Fruit fly (Drosophila melanogaster): ENCODE measurements around the gene galectin.

DNA sequence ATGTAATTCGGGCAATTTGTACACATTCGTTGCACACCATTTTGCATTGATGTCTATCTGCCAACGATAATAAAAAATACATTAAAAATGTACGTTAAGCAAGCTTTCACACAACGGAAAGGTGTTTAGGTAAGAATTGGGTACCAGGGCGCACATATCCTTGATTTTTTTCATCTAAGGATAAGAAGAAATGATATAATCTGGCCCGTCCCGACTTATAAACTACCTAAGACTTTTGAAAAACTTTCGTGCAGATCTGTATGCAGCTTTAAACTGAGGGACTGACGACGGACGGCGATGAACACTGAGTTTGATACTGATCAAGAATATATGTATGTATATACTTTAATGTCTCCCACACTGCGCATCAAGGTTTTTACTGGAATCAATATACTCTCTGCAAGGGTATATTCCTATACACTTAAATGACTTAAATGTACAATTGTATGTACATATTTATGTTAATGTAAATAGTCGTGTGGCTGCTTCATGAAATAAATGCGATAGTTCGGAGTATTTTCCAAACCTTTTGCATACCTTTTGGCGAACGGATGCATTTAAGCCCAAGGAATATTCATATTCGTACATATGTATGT lies 6.1 kb upstream of the galectin start, which contains the start of gene Cda5:
- TF ChIP-seq psq (optimal IDR thresholded peaks at IDR 0.05) (no peak), Myc (optimal IDR thresholded peaks at IDR 0.05) (no peak), h (optimal IDR thresholded peaks at IDR 0.05) (no peak), insv (optimal IDR thresholded peaks at IDR 0.05) (no peak), ttk (optimal IDR thresholded peaks at IDR 0.05) (no peak), Sin3A (optimal IDR thresholded peaks at IDR 0.05) (no peak)
